Worm (Caenorhabditis elegans) whole organism, young adult: ENCODE data around the gene C44H9.4.

ENCODE experiments used
- F37B4.10 ChIP-seq: fragments of 200-800 bp; sonication (Bioruptor generic); IDR thresholded peaks from 2 replicates; pipeline ENCODE4 v1.3.6; 2022; ENCODE audit warnings: missing genetic modification characterization, missing compliant biosample characterization
- akir-1 ChIP-seq: fragments of 200-800 bp; sonication (Bioruptor generic); optimal IDR thresholded peaks from 2 replicates; lab custom pipeline; 2018; ENCODE audit warnings: mild to moderate bottlenecking, missing genetic modification characterization, moderate library complexity, missing compliant biosample characterization
- ama-1 ChIP-seq, 3 experiments: fragments of 150-350 bp in 1 of 3; sonication (generic microtip) in 2 of 3; optimal IDR thresholded peaks; 2 replicates each; lab custom pipeline; 2014 to 2018; ENCODE audit warnings: missing biosample characterization in 2 of 3, missing genetic modification characterization in 2 of 3, missing genetic modification reagents in 2 of 3
- athp-1 ChIP-seq: sonication (generic microtip); optimal IDR thresholded peaks from 2 replicates; lab custom pipeline; 2017; ENCODE audit warnings: mild to moderate bottlenecking, missing genetic modification characterization, missing compliant biosample characterization
- die-1 ChIP-seq: sonication (generic microtip); optimal IDR thresholded peaks from 2 replicates; lab custom pipeline; 2016; ENCODE audit warnings: missing genotype, mild to moderate bottlenecking, missing genetic modification characterization, missing compliant biosample characterization
- ets-4 ChIP-seq: fragments of 200-800 bp; sonication (Bioruptor generic); optimal IDR thresholded peaks from 2 replicates; lab custom pipeline; 2018; ENCODE audit warnings: mild to moderate bottlenecking, missing genetic modification characterization, missing compliant biosample characterization
- nhr-90 ChIP-seq: sonication (generic microtip); optimal IDR thresholded peaks from 2 replicates; lab custom pipeline; 2016; ENCODE audit warnings: missing genotype, mild to moderate bottlenecking, missing genetic modification characterization, missing compliant biosample characterization
- rcor-1 ChIP-seq: fragments of 200-800 bp; sonication (Bioruptor generic); IDR thresholded peaks from 2 replicates; pipeline ENCODE4 v1.3.6; 2022; ENCODE audit warnings: missing genetic modification reagents, missing genetic modification characterization, missing compliant biosample characterization
- snpc-4 ChIP-seq, 5 experiments: fragments of 150-350 bp in 1 of 5; sonication (generic microtip) in 4 of 5; optimal IDR thresholded peaks; 2 replicates each; lab custom pipeline; 2014 to 2018; ENCODE audit warnings: missing genetic modification characterization in 5 of 5, missing biosample characterization in 3 of 5, antibody characterized with exemption in 2 of 5, mild to moderate bottlenecking in 2 of 5, missing compliant biosample characterization in 2 of 5, missing genotype in 2 of 5, moderate library complexity in 2 of 5, missing genetic modification reagents in 1 of 5
- ztf-22 ChIP-seq: fragments of 200-800 bp; sonication (Bioruptor generic); optimal IDR thresholded peaks from 2 replicates; lab custom pipeline; 2018; ENCODE audit warnings: mild to moderate bottlenecking, missing genetic modification characterization, moderate library complexity, missing compliant biosample characterization

DNA sequence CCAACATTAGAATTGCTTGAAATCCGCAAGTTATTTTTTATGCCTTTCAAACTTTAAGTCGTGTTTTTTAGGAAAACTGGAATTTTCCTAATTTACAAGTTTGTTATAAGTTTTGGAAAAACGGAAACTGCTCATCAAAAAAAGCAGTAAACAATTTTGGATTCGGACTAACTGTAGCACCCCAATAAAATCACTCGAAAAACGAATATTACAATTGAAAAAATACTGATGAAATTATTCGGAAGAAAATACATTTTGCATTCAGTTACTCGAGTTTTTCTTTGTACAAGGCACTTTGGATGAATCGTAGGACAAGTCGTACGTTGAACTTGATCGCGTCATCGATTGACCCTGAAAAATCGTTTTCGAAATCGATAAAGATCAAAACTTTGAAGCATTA, 46.9 kb downstream of the C44H9.4 start:
- no peak for TF ChIP-seq ets-4 (GFP tag; lab: Kevin White, UChicago)
- no peak for TF ChIP-seq nhr-90 (tag; lab: Kevin White, UChicago)
- no peak for TF ChIP-seq rcor-1 (GFP tag; lab: Robert Waterston, UW)
- no peak for TF ChIP-seq snpc-4 (GFP tag; optimal IDR thresholded peaks at IDR 0.05; lab: Kevin White, UChicago)
- TF ChIP-seq snpc-4 (tag; optimal IDR thresholded peaks at IDR 0.05; lab: Kevin White, UChicago), result no peak
- TF ChIP-seq F37B4.10 (GFP tag; lab: Robert Waterston, UW), result no peak
- TF ChIP-seq athp-1, result no peak
- TF ChIP-seq akir-1 (GFP tag; lab: Kevin White, UChicago), result no peak
- TF ChIP-seq die-1 (tag; lab: Kevin White, UChicago), result no peak
- TF ChIP-seq ama-1 (optimal IDR thresholded peaks at IDR 0.05; lab: Kevin White, UChicago), result no peak
- no peak for TF ChIP-seq ama-1 (GFP tag; optimal IDR thresholded peaks at IDR 0.05; lab: Kevin White, UChicago)
- TF ChIP-seq ztf-22 (GFP tag; lab: Kevin White, UChicago), result no peak
